Worm (Caenorhabditis elegans) whole organism, L3 larva: ENCODE data around the gene cup-4.
A peak's percentile ranks its signal among the peaks of the same experiment; 100 is the strongest.

Experiments used
- ZK546.5 ChIP-seq: sonication (generic microtip); optimal IDR thresholded peaks from 2 replicates; lab custom pipeline; 2017; ENCODE audit warnings: missing biosample characterization, missing genetic modification characterization
- aly-2 ChIP-seq: fragments of 150-350 bp; optimal IDR thresholded peaks from 2 replicates; lab custom pipeline; 2014; ENCODE audit warnings: missing biosample characterization, missing genetic modification characterization
- ama-1 ChIP-seq: fragments of 150-350 bp; optimal IDR thresholded peaks from 2 replicates; lab custom pipeline; 2018
- ceh-16 ChIP-seq: sonication (generic microtip); optimal IDR thresholded peaks from 2 replicates; lab custom pipeline; 2017; ENCODE audit warnings: missing biosample characterization, missing genetic modification characterization
- ceh-28 ChIP-seq: fragments of 150-350 bp; optimal IDR thresholded peaks from 2 replicates; lab custom pipeline; 2014; ENCODE audit warnings: missing biosample characterization, missing genetic modification reagents, missing genetic modification characterization
- ceh-82 ChIP-seq: fragments of 150-350 bp; optimal IDR thresholded peaks from 2 replicates; lab custom pipeline; 2014; ENCODE audit warnings: missing biosample characterization, missing genetic modification characterization
- daf-12 ChIP-seq: fragments of 150-350 bp; optimal IDR thresholded peaks from 2 replicates; lab custom pipeline; 2014; ENCODE audit warnings: missing biosample characterization, missing genetic modification reagents, missing genetic modification characterization
- elt-1 ChIP-seq: fragments of 150-350 bp; optimal IDR thresholded peaks from 2 replicates; lab custom pipeline; 2014; ENCODE audit warnings: missing biosample characterization, missing genetic modification characterization
- eor-1 ChIP-seq, 2 experiments: fragments of 150-350 bp; optimal IDR thresholded peaks; 2 replicates each; lab custom pipeline; 2014 to 2018; ENCODE audit warnings: missing biosample characterization in 2 of 2, missing genetic modification characterization in 2 of 2
- hmg-11 ChIP-seq: sonication (generic microtip); optimal IDR thresholded peaks from 2 replicates; lab custom pipeline; 2016; ENCODE audit warnings: missing genetic modification characterization, missing compliant biosample characterization
- jun-1 ChIP-seq: fragments of 150-350 bp; optimal IDR thresholded peaks from 2 replicates; lab custom pipeline; 2014; ENCODE audit warnings: missing biosample characterization, missing genetic modification reagents, missing genetic modification characterization
- lin-15B ChIP-seq: fragments of 150-350 bp; optimal IDR thresholded peaks from 2 replicates; lab custom pipeline; 2014; ENCODE audit warnings: missing biosample characterization, missing genetic modification characterization
- lin-39 ChIP-seq: fragments of 150-350 bp; optimal IDR thresholded peaks from 2 replicates; lab custom pipeline; 2018; ENCODE audit warnings: missing biosample characterization, missing genetic modification reagents, missing genetic modification characterization
- lsy-12 ChIP-seq: sonication (generic microtip); optimal IDR thresholded peaks from 2 replicates; lab custom pipeline; 2016; ENCODE audit warnings: mild to moderate bottlenecking, missing genetic modification characterization, missing compliant biosample characterization
- mml-1 ChIP-seq: fragments of 150-350 bp; sonication (generic microtip); optimal IDR thresholded peaks from 3 replicates; lab custom pipeline; 2014; ENCODE audit warnings: missing biosample characterization, missing genetic modification characterization
- nhr-11 ChIP-seq: fragments of 150-350 bp; optimal IDR thresholded peaks from 2 replicates; lab custom pipeline; 2014; ENCODE audit warnings: missing biosample characterization, missing genetic modification characterization
- nhr-12 ChIP-seq: fragments of 150-350 bp; optimal IDR thresholded peaks from 2 replicates; lab custom pipeline; 2014; ENCODE audit warnings: missing biosample characterization, missing genetic modification characterization
- nhr-23 ChIP-seq: fragments of 150-350 bp; optimal IDR thresholded peaks from 2 replicates; lab custom pipeline; 2014; ENCODE audit warnings: missing biosample characterization, missing genetic modification reagents, missing genetic modification characterization
- nhr-25 ChIP-seq: sonication (generic microtip); optimal IDR thresholded peaks from 2 replicates; lab custom pipeline; 2017; ENCODE audit warnings: missing biosample characterization, missing genetic modification characterization
- nhr-28 ChIP-seq: fragments of 150-350 bp; optimal IDR thresholded peaks from 2 replicates; lab custom pipeline; 2014; ENCODE audit warnings: missing biosample characterization, missing genetic modification characterization
- nhr-43 ChIP-seq: sonication (generic microtip); optimal IDR thresholded peaks from 2 replicates; lab custom pipeline; 2016; ENCODE audit warnings: mild to moderate bottlenecking, missing genetic modification characterization, missing compliant biosample characterization; ENCODE audit not compliant: poor library complexity, severe bottlenecking
- nhr-76 ChIP-seq: fragments of 150-350 bp; sonication (generic microtip); optimal IDR thresholded peaks from 5 replicates; lab custom pipeline; 2014; ENCODE audit warnings: missing biosample characterization, missing genetic modification characterization
- nhr-77 ChIP-seq: fragments of 150-350 bp; optimal IDR thresholded peaks from 2 replicates; lab custom pipeline; 2014; ENCODE audit warnings: missing biosample characterization, missing genetic modification characterization
- pqm-1 ChIP-seq: fragments of 150-350 bp; optimal IDR thresholded peaks from 2 replicates; lab custom pipeline; 2017; ENCODE audit warnings: missing biosample characterization, missing genetic modification characterization, inconsistent platforms
- sea-2 ChIP-seq: fragments of 150-350 bp; sonication (generic microtip); optimal IDR thresholded peaks from 4 replicates; lab custom pipeline; 2014; ENCODE audit warnings: missing biosample characterization, missing genetic modification reagents, missing genetic modification characterization
- tbx-2 ChIP-seq: sonication (generic microtip); optimal IDR thresholded peaks from 2 replicates; lab custom pipeline; 2016; ENCODE audit warnings: mild to moderate bottlenecking, missing genetic modification characterization, missing compliant biosample characterization
- unc-39 ChIP-seq: sonication (generic microtip); optimal IDR thresholded peaks from 4 replicates; lab custom pipeline; 2017; ENCODE audit warnings: missing biosample characterization, missing genetic modification characterization
- unc-62 ChIP-seq: fragments of 150-350 bp; sonication (generic microtip); optimal IDR thresholded peaks from 4 replicates; lab custom pipeline; 2014; ENCODE audit warnings: missing biosample characterization, missing genetic modification reagents, missing genetic modification characterization
- zag-1 ChIP-seq: fragments of 150-350 bp; optimal IDR thresholded peaks from 2 replicates; lab custom pipeline; 2014; ENCODE audit warnings: missing biosample characterization, missing genetic modification characterization
- ztf-11 ChIP-seq: fragments of 150-350 bp; optimal IDR thresholded peaks from 2 replicates; lab custom pipeline; 2014; ENCODE audit warnings: missing biosample characterization, missing genetic modification characterization
- ztf-4 ChIP-seq: fragments of 150-350 bp; optimal IDR thresholded peaks from 2 replicates; lab custom pipeline; 2014; ENCODE audit warnings: missing biosample characterization, missing genetic modification characterization

cup-4 gene

DNA sequence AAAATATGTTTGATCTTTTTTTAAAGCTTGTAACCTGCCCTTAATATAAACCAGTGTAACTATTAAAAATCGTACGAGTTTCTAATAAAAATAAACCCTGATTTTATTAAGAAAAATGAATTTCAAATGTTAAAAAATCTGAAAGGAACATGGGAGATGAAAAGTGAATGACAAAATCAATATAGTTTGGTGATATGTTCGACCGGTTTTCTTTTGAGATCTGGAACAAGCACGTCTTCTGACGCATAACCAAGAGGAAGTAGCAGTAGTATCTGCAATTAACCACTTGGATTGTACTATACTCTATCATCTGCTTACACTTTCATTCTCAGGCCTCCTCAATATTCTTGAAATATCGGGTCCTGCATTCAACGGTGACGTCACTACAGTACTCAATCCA is 10.8 kb downstream of the cup-4 start:
- TF ChIP-seq nhr-43 (tag; lab: Kevin White, UChicago), result no peak
- no peak for TF ChIP-seq lin-15B (tag; lab: Kevin White, UChicago)
- no peak for TF ChIP-seq nhr-28 (tag; lab: Kevin White, UChicago)
- TF ChIP-seq nhr-77 (tag; lab: Kevin White, UChicago), result no peak
- no peak for TF ChIP-seq unc-62 (GFP tag; lab: Kevin White, UChicago)
- TF ChIP-seq lin-39, result no peak
- TF ChIP-seq nhr-25 (tag; lab: Kevin White, UChicago), result no peak
- no peak for TF ChIP-seq pqm-1
- TF ChIP-seq, all 47 proteins: peak for 0

DNA sequence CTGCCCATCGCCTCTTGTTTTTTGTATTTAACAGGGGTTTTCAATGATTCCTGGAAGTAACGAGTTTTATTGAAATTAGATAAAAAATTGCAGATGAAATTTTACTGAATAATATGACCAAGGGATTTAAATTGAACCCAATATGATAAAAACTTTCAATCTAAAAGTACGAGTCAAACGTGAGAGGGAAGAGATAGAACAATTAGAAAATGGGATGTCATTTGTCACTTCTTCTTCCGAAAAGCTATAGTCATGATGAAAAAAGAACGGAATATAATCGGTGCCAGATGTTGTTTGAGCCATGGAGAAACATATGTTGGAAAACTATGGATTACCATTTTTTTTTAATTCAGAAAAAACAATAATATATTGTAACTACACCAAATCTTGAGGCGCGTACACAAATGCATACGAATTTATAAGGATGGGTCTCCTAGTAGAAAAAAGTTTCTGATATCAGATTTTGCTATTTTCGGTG is 12.6 kb downstream of the cup-4 start, which contains the start of gene sup-18:
Gene sup-18, minus strand, starts transcription at position 51 of the 478 bp plus-strand sequence.
- no peak for TF ChIP-seq nhr-23 (tag; lab: Kevin White, UChicago)
- no peak for TF ChIP-seq eor-1 (tag; optimal IDR thresholded peaks at IDR 0.05; lab: Kevin White, UChicago)
- no peak for TF ChIP-seq aly-2 (tag; lab: Kevin White, UChicago)
- TF ChIP-seq mml-1, result no peak
- TF ChIP-seq ceh-82 (tag; lab: Kevin White, UChicago), result no peak
- TF ChIP-seq nhr-76 (tag; lab: Kevin White, UChicago), result no peak
- TF ChIP-seq ama-1 (lab: Kevin White, UChicago), result no peak
- TF ChIP-seq ZK546.5 (tag; lab: Kevin White, UChicago), result no peak
- no peak for TF ChIP-seq nhr-43 (tag; lab: Kevin White, UChicago)
- TF ChIP-seq nhr-28 (tag; lab: Kevin White, UChicago), result no peak
- TF ChIP-seq elt-1 (tag; lab: Kevin White, UChicago), result no peak
- no peak for TF ChIP-seq nhr-25 (tag; lab: Kevin White, UChicago)

DNA sequence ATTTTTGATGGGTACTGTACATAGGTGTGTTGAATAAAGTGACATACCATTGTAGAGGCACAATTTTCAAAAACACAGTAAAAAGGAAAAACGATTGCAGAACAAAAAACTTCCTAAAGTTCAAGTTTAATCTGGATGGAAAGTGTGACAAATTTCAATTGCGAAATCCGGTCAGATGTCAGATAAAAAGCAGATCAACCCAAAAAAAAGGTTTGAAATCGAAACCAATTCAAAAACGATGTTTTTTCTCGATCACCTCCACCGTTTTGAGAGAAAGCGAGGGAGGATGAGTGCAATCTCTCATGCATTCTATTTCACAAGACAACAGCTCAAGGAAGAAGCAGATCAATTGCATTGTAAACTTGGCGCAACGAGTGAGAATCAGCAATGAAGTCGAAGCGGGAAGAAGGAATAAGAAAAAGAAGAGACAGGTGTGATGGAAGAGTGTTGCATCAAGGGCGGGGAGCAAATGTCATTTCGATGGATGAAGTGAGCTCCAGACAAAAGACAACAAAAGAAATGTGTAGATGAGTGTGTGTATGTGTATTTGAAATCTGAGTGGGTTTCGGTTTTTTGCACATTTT is 13.9 kb downstream of the cup-4 start:
- TF ChIP-seq nhr-76 (tag; lab: Kevin White, UChicago) (no peak), eor-1 (tag; optimal IDR thresholded peaks at IDR 0.05; lab: Kevin White, UChicago) (no peak), tbx-2 (tag; lab: Kevin White, UChicago) (no peak), mml-1 (no peak), ceh-16 (no peak), sea-2 (GFP tag; lab: Kevin White, UChicago) (no peak), ztf-4 (tag; lab: Kevin White, UChicago) (no peak), lin-39 (no peak)

DNA sequence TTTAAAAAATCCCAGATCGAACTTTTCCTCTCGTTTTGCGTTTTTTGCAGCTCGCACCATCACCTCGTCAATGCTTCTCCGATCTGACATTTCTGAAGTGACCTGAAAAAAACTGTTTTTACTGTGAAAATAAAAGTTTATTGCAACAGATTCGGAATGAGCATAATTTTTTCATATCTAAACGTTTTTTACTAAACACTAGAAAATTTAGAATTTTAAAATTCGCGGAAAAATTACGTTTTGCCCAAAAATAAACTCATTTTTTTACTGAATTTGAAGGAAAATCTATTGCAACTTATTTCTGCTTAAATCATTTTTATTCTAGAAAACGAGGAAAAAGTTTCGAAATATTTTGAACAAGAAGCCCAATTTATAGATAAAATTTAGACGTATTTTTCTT is 16.6 kb downstream of the cup-4 start, which contains the start of gene ZK688.9:
Gene ZK688.9, minus strand, starts transcription at position 101 of the 400 bp plus-strand sequence.
- TF ChIP-seq nhr-77 (tag; lab: Kevin White, UChicago) (no peak), unc-39 (tag; lab: Kevin White, UChicago) (no peak), lsy-12 (no peak), ama-1 (lab: Kevin White, UChicago) (no peak), nhr-28 (tag; lab: Kevin White, UChicago) (no peak), lin-39 (no peak), zag-1 (tag; lab: Kevin White, UChicago) (no peak), nhr-76 (tag; lab: Kevin White, UChicago) (no peak), mml-1 (no peak), sea-2 (GFP tag; lab: Kevin White, UChicago) (no peak), ceh-16 (no peak), jun-1 (tag; lab: Kevin White, UChicago) (no peak), ceh-82 (tag; lab: Kevin White, UChicago) (no peak), ztf-11 (tag; lab: Kevin White, UChicago) (no peak), nhr-11 (tag; lab: Kevin White, UChicago) (no peak)

DNA sequence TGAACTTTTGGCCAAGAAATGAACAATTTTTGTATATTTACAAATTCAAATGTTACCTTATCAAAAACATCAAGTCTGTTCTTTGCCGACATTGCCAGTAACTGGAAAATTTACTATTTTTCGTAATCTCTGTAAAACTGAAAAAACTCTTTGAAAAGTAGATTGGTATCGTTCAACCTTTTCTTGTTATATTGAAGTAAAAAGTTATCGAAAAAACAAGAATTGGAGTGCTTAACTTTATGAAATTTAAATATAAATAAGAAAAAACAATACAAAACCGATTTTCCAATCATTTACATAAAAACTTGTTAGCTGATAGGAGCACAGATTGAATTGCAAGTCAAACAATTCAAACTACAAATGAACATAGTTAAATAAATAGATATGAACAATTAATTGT is 18.6 kb downstream of the cup-4 start, which contains the start of gene ZK688.11:
Gene ZK688.11, minus strand, starts transcription at position 101 of the 400 bp plus-strand sequence.
- TF ChIP-seq ceh-28 (tag; lab: Kevin White, UChicago) (peak; percentile 3), hmg-11 (tag; lab: Kevin White, UChicago) (no peak)
- TF ChIP-seq, all 47 proteins: peak for 1

DNA sequence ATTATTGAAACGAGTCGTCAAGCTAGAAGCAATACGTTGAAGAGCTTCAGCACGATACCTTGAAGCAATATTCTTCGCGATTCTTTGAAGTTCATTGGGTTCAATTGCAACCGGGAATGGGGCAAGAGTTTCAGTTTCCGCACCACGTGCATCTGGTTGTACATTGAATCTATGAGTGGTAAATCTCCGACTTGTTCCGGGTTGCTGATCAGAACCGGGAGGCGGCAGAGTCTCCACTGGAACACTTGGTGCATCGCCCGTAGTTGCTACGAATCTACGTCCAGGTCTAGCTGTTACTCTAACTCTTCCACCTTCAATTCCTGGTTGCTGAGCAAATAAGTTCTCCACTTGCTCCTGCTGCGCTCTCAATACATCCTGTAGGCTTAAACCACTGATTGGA is 22.7 kb downstream of the cup-4 start:
- TF ChIP-seq ceh-16, result no peak
- TF ChIP-seq nhr-76 (tag; lab: Kevin White, UChicago), result no peak
- TF ChIP-seq jun-1 (tag; lab: Kevin White, UChicago), result no peak
- TF ChIP-seq nhr-12, result no peak
- TF ChIP-seq tbx-2 (tag; lab: Kevin White, UChicago), result no peak
- TF ChIP-seq mml-1, result no peak
- no peak for TF ChIP-seq daf-12 (tag; lab: Kevin White, UChicago)
